Worm (Caenorhabditis elegans) whole organism, L4 larva: ENCODE measurements around the gene cutl-21.

ENCODE experiments used
- F10B5.3 ChIP-seq: sonication (generic microtip); optimal IDR thresholded peaks from 2 replicates; lab custom pipeline; 2016; ENCODE audit warnings: mild to moderate bottlenecking, missing genetic modification characterization, missing compliant biosample characterization
- F37D6.2 ChIP-seq: sonication (generic microtip); optimal IDR thresholded peaks from 2 replicates; lab custom pipeline; 2016; ENCODE audit warnings: mild to moderate bottlenecking, missing genetic modification characterization, missing compliant biosample characterization
- F44E2.7 ChIP-seq: fragments of 200-800 bp; sonication (Bioruptor generic); IDR thresholded peaks from 2 replicates; pipeline ENCODE4 v2.1.2; 2022; ENCODE audit warnings: missing genetic modification characterization, missing compliant biosample characterization
- R02D3.7 ChIP-seq: fragments of 150-350 bp; sonication (generic microtip); optimal IDR thresholded peaks from 3 replicates; lab custom pipeline; 2014; ENCODE audit warnings: missing biosample characterization, missing genetic modification characterization
- T20F7.1 ChIP-seq: fragments of 200-800 bp; sonication (Bioruptor generic); optimal IDR thresholded peaks from 2 replicates; lab custom pipeline; 2018; ENCODE audit warnings: mild to moderate bottlenecking, missing genetic modification characterization, missing compliant biosample characterization
- T26A8.4 ChIP-seq: fragments of 200-800 bp; sonication (Bioruptor generic); IDR thresholded peaks from 2 replicates; pipeline ENCODE4 v1.3.6; 2022; ENCODE audit warnings: missing genetic modification characterization, missing compliant biosample characterization
- Y48G9A.11 ChIP-seq: fragments of 200-800 bp; sonication (Bioruptor generic); IDR thresholded peaks from 2 replicates; pipeline ENCODE4 v1.3.6; 2022; ENCODE audit warnings: missing genetic modification reagents, missing genetic modification characterization, missing compliant biosample characterization
- aha-1 ChIP-seq: fragments of 150-350 bp; peaks from one replicate; lab custom pipeline; 2014; ENCODE audit warnings: missing biosample characterization, missing genetic modification characterization
- aly-2 ChIP-seq: sonication (generic microtip); optimal IDR thresholded peaks from 2 replicates; lab custom pipeline; 2018; ENCODE audit warnings: missing biosample characterization, missing genetic modification characterization
- ama-1 ChIP-seq: fragments of 150-350 bp; optimal IDR thresholded peaks from 2 replicates; lab custom pipeline; 2014; ENCODE audit warnings: inconsistent platforms, mixed read lengths
- attf-4 ChIP-seq: sonication (generic microtip); optimal IDR thresholded peaks from 3 replicates; lab custom pipeline; 2017; ENCODE audit warnings: missing biosample characterization, missing genetic modification characterization
- ceh-20 ChIP-seq: fragments of 200-800 bp; sonication (Bioruptor generic); IDR thresholded peaks from 2 replicates; pipeline ENCODE4 v1.3.6; 2022; ENCODE audit warnings: missing genetic modification reagents, missing genetic modification characterization, missing compliant biosample characterization
- ceh-44 ChIP-seq: fragments of 200-800 bp; sonication (Bioruptor generic); IDR thresholded peaks from 2 replicates; pipeline ENCODE4 v1.3.6; 2022; ENCODE audit warnings: missing genetic modification reagents, missing genetic modification characterization, missing compliant biosample characterization
- ctbp-1 ChIP-seq: fragments of 200-800 bp; sonication (Bioruptor generic); IDR thresholded peaks from 2 replicates; pipeline ENCODE4 v1.3.6; 2022; ENCODE audit warnings: missing genetic modification reagents, missing genetic modification characterization, missing compliant biosample characterization
- dmd-6 ChIP-seq: fragments of 200-800 bp; sonication (Bioruptor generic); IDR thresholded peaks from 2 replicates; pipeline ENCODE4 v1.3.6; 2022; ENCODE audit warnings: missing genetic modification reagents, missing genetic modification characterization, missing compliant biosample characterization
- dmd-8 ChIP-seq: fragments of 200-800 bp; sonication (Bioruptor generic); IDR thresholded peaks from 2 replicates; pipeline ENCODE4 v1.3.6; 2022; ENCODE audit warnings: missing genetic modification characterization, missing compliant biosample characterization
- dpl-1 ChIP-seq: fragments of 150-350 bp; optimal IDR thresholded peaks from 2 replicates; lab custom pipeline; 2014; ENCODE audit warnings: missing biosample characterization, missing genetic modification reagents, missing genetic modification characterization
- dve-1 ChIP-seq: sonication (generic microtip); optimal IDR thresholded peaks from 2 replicates; lab custom pipeline; 2017; ENCODE audit warnings: antibody characterized with exemption, mild to moderate bottlenecking, missing genetic modification characterization, missing compliant biosample characterization; ENCODE audit not compliant: insufficient read depth
- hlh-11 ChIP-seq: fragments of 200-800 bp; sonication (Bioruptor generic); optimal IDR thresholded peaks from 2 replicates; lab custom pipeline; 2018; ENCODE audit warnings: mild to moderate bottlenecking, missing genetic modification characterization, missing compliant biosample characterization
- hlh-30 ChIP-seq: sonication (generic microtip); optimal IDR thresholded peaks from 2 replicates; lab custom pipeline; 2017; ENCODE audit warnings: antibody characterized with exemption, mild to moderate bottlenecking, missing genetic modification characterization, missing compliant biosample characterization; ENCODE audit not compliant: insufficient read depth
- jun-1 ChIP-seq: fragments of 150-350 bp; optimal IDR thresholded peaks from 2 replicates; lab custom pipeline; 2014; ENCODE audit warnings: missing biosample characterization, missing genetic modification reagents, missing genetic modification characterization
- lim-7 ChIP-seq: fragments of 200-800 bp; sonication (Bioruptor generic); IDR thresholded peaks from 2 replicates; pipeline ENCODE4 v1.3.6; 2022; ENCODE audit warnings: missing genetic modification characterization, missing compliant biosample characterization
- lin-29 ChIP-seq: fragments of 200-800 bp; sonication (Bioruptor generic); IDR thresholded peaks from 2 replicates; pipeline ENCODE4 v1.3.6; 2022; ENCODE audit warnings: missing genetic modification reagents, missing genetic modification characterization, missing compliant biosample characterization
- lin-39 ChIP-seq: fragments of 150-350 bp; optimal IDR thresholded peaks from 2 replicates; lab custom pipeline; 2014; ENCODE audit warnings: missing biosample characterization, missing genetic modification reagents, missing genetic modification characterization
- lir-3 ChIP-seq: sonication (generic microtip); optimal IDR thresholded peaks from 2 replicates; lab custom pipeline; 2016; ENCODE audit warnings: mild to moderate bottlenecking, missing genetic modification characterization, missing compliant biosample characterization
- mdl-1 ChIP-seq, 2 experiments: fragments of 150-350 bp in 1 of 2; sonication (generic microtip) in 1 of 2; optimal IDR thresholded peaks; 2 replicates each; lab custom pipeline; 2014 to 2017; ENCODE audit warnings: missing biosample characterization in 2 of 2, missing genetic modification characterization in 2 of 2
- mdt-29 ChIP-seq: fragments of 200-800 bp; sonication (Bioruptor generic); IDR thresholded peaks from 2 replicates; pipeline ENCODE4 v1.3.6; 2022; ENCODE audit warnings: missing genetic modification reagents, missing genetic modification characterization, missing compliant biosample characterization
- mep-1 ChIP-seq: fragments of 150-350 bp; sonication (generic microtip); optimal IDR thresholded peaks from 3 replicates; lab custom pipeline; 2014; ENCODE audit warnings: missing biosample characterization, missing genetic modification characterization
- nhr-10 ChIP-seq: fragments of 150-350 bp; optimal IDR thresholded peaks from 2 replicates; lab custom pipeline; 2014; ENCODE audit warnings: missing biosample characterization, missing genetic modification characterization
- nhr-102 ChIP-seq: sonication (generic microtip); optimal IDR thresholded peaks from 2 replicates; lab custom pipeline; 2016; ENCODE audit warnings: mild to moderate bottlenecking, missing genetic modification characterization, moderate library complexity, missing compliant biosample characterization
- nhr-237 ChIP-seq: sonication (generic microtip); optimal IDR thresholded peaks from 2 replicates; lab custom pipeline; 2017; ENCODE audit warnings: missing biosample characterization, missing genetic modification characterization
- nhr-25 ChIP-seq: sonication (generic microtip); optimal IDR thresholded peaks from 2 replicates; lab custom pipeline; 2017; ENCODE audit warnings: missing genetic modification characterization, mild to moderate bottlenecking, missing compliant biosample characterization, antibody characterized with exemption, moderate library complexity, borderline replicate concordance; ENCODE audit not compliant: insufficient read depth
- nhr-48 ChIP-seq: sonication (generic microtip); optimal IDR thresholded peaks from 2 replicates; lab custom pipeline; 2016; ENCODE audit warnings: mild to moderate bottlenecking, missing genetic modification characterization, missing compliant biosample characterization
- nhr-6 ChIP-seq: fragments of 150-350 bp; optimal IDR thresholded peaks from 2 replicates; lab custom pipeline; 2014; ENCODE audit warnings: missing biosample characterization, missing genetic modification characterization
- nhr-76 ChIP-seq: fragments of 150-350 bp; optimal IDR thresholded peaks from 2 replicates; lab custom pipeline; 2014; ENCODE audit warnings: missing biosample characterization, missing genetic modification characterization
- nhr-77 ChIP-seq: fragments of 150-350 bp; optimal IDR thresholded peaks from 2 replicates; lab custom pipeline; 2014; ENCODE audit warnings: missing biosample characterization, missing genetic modification characterization
- pqm-1 ChIP-seq: sonication (generic microtip); optimal IDR thresholded peaks from 2 replicates; lab custom pipeline; 2017; ENCODE audit warnings: missing biosample characterization, missing genetic modification characterization
- saeg-2 ChIP-seq: fragments of 200-800 bp; sonication (Bioruptor generic); IDR thresholded peaks from 2 replicates; pipeline ENCODE4 v1.3.6; 2022; ENCODE audit warnings: missing genetic modification reagents, missing genetic modification characterization, missing compliant biosample characterization
- sdz-12 ChIP-seq: fragments of 200-800 bp; sonication (Bioruptor generic); optimal IDR thresholded peaks from 2 replicates; lab custom pipeline; 2018; ENCODE audit warnings: mild to moderate bottlenecking, missing genetic modification characterization, missing compliant biosample characterization
- set-16 ChIP-seq: fragments of 200-800 bp; sonication (Bioruptor generic); IDR thresholded peaks from 2 replicates; pipeline ENCODE4 v1.3.6; 2022; ENCODE audit warnings: missing genetic modification reagents, missing genetic modification characterization, missing compliant biosample characterization
- skn-1 ChIP-seq: fragments of 150-350 bp; optimal IDR thresholded peaks from 2 replicates; lab custom pipeline; 2014; ENCODE audit warnings: missing biosample characterization, missing genetic modification characterization
- tag-97 ChIP-seq: fragments of 200-800 bp; sonication (Bioruptor generic); IDR thresholded peaks from 2 replicates; pipeline ENCODE4 v1.3.6; 2022; ENCODE audit warnings: missing genetic modification characterization, missing compliant biosample characterization
- unc-130 ChIP-seq: sonication (generic microtip); optimal IDR thresholded peaks from 2 replicates; lab custom pipeline; 2016; ENCODE audit warnings: missing genetic modification reagents, missing genetic modification characterization, missing compliant biosample characterization
- unc-39 ChIP-seq: sonication (generic microtip); optimal IDR thresholded peaks from 2 replicates; lab custom pipeline; 2017; ENCODE audit warnings: missing biosample characterization, missing genetic modification characterization
- unc-62 ChIP-seq, 3 experiments: fragments of 150-350 bp in 1 of 3; sonication (generic microtip); optimal IDR thresholded peaks in 2 of 3; peaks in 1 of 3; 1 replicate in 1 of 3; 2 replicates in 2 of 3; lab custom pipeline; 2014 to 2017; ENCODE audit warnings: missing biosample characterization in 3 of 3, missing genetic modification characterization in 3 of 3, missing genetic modification reagents in 3 of 3, missing genotype in 1 of 3
- zfp-2 ChIP-seq: sonication (generic microtip); optimal IDR thresholded peaks from 2 replicates; lab custom pipeline; 2016; ENCODE audit warnings: mild to moderate bottlenecking, missing genetic modification characterization, missing compliant biosample characterization
- zfp-3 ChIP-seq: fragments of 200-800 bp; sonication (Bioruptor generic); conservative IDR thresholded peaks from 2 replicates; pipeline ENCODE4 v1.3.6; 2022; ENCODE audit warnings: missing genetic modification reagents, missing genetic modification characterization, missing compliant biosample characterization
- zip-2 ChIP-seq: fragments of 150-350 bp; optimal IDR thresholded peaks from 2 replicates; lab custom pipeline; 2014; ENCODE audit warnings: missing biosample characterization, missing genetic modification characterization
- ztf-11 ChIP-seq: fragments of 150-350 bp; optimal IDR thresholded peaks from 2 replicates; lab custom pipeline; 2014; ENCODE audit warnings: missing biosample characterization, missing genetic modification characterization
- ztf-7 ChIP-seq: fragments of 150-350 bp; optimal IDR thresholded peaks from 2 replicates; lab custom pipeline; 2014; ENCODE audit warnings: missing biosample characterization, missing genetic modification characterization

cutl-21 gene

DNA sequence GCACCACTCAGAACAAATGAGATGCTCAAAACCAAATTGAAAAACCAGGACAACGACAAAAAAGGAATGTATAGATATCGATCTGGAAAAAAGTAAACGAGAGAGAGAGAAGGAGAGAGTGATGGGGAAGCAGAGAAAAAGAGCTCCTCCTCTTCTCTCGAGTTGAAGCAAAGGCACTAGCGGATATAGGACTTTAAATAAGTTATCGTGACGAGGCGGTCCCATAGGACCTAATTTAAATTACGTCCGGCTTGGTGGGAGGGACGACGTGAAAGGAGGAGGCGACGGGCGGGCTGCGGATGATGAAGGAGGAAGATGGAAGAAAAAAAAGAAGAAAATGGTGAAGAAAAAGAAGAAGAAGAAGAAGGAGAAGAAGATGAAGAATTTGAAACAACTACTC is 14.4 kb downstream of the cutl-21 start (continued):
- no peak for TF ChIP-seq unc-130 (GFP tag; lab: Kevin White, UChicago)
- TF ChIP-seq dmd-6 (GFP tag; lab: Robert Waterston, UW): no peak
- no peak for TF ChIP-seq R02D3.7 (tag; lab: Kevin White, UChicago)
- peak; percentile 75 for TF ChIP-seq aha-1 (tag; lab: Kevin White, UChicago)
- TF ChIP-seq nhr-10 (tag; lab: Kevin White, UChicago): no peak
- TF ChIP-seq dmd-8 (GFP tag; lab: Robert Waterston, UW): no peak
- no peak for TF ChIP-seq nhr-25 (tag; lab: Kevin White, UChicago)
- TF ChIP-seq lin-29 (GFP tag; lab: Robert Waterston, UW): no peak
- no peak for TF ChIP-seq ceh-44
- no peak for TF ChIP-seq lir-3 (tag; lab: Kevin White, UChicago)

DNA sequence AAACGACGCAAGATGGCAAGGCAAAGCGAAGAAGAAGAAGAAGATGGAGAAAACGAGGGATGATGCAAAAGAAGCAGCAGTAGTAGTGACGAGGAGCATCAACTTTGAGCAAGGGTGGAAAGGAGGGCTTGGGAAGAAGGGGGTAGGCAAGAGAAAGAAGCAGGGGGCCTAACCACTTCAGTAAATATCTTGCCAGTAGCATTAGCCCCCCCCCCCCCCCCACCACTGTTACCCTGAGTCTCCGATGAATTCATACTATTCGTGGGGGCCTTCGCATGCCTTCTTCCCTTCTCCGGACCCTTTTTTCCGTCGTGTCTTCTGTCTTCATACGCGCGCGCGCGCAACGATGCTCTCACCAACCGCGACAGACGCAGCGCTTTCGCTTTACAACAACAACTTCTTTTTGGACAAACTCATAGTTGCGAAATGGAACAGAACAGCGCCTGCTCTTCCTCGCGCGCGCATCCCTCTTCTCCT is 17.7 kb downstream of the cutl-21 start:
- no peak for TF ChIP-seq ztf-11 (tag; lab: Kevin White, UChicago)
- TF ChIP-seq pqm-1 (tag; lab: Kevin White, UChicago): no peak
- no peak for TF ChIP-seq F44E2.7
- no peak for TF ChIP-seq mep-1 (tag; lab: Kevin White, UChicago)
- no peak for TF ChIP-seq nhr-237 (tag; lab: Kevin White, UChicago)
- TF ChIP-seq R02D3.7 (tag; lab: Kevin White, UChicago): no peak
- no peak for TF ChIP-seq unc-39
- no peak for TF ChIP-seq sdz-12 (GFP tag; lab: Kevin White, UChicago)
- TF ChIP-seq tag-97: no peak
- TF ChIP-seq zip-2 (tag; lab: Kevin White, UChicago): no peak
- no peak for TF ChIP-seq nhr-76 (tag; lab: Kevin White, UChicago)
- TF ChIP-seq zfp-3 (GFP tag; lab: Robert Waterston, UW): no peak
- TF ChIP-seq ceh-44: no peak
- TF ChIP-seq unc-62 (GFP tag; optimal IDR thresholded peaks at IDR 0.05 in 1 of 2; lab: Kevin White, UChicago): peak in 1 of 2 experiments; percentile 37
- no peak for TF ChIP-seq unc-62 (tag; optimal IDR thresholded peaks at IDR 0.05; lab: Kevin White, UChicago)
- peak; percentile 31 for TF ChIP-seq hlh-11 (tag; lab: Kevin White, UChicago)
- TF ChIP-seq mdl-1 (tag; optimal IDR thresholded peaks at IDR 0.05; lab: Kevin White, UChicago): peak in 1 of 2 experiments; percentile 35
- no peak for TF ChIP-seq dve-1 (tag; lab: Kevin White, UChicago)
- TF ChIP-seq skn-1 (tag; lab: Kevin White, UChicago): no peak
- no peak for TF ChIP-seq lim-7 (GFP tag; lab: Robert Waterston, UW)
- peak; percentile 22 for TF ChIP-seq hlh-30 (tag; lab: Kevin White, UChicago)
- no peak for TF ChIP-seq lin-39 (tag; lab: Kevin White, UChicago)
- TF ChIP-seq dpl-1 (GFP tag; lab: Kevin White, UChicago): no peak
- no peak for TF ChIP-seq nhr-6 (tag; lab: Kevin White, UChicago)
- no peak for TF ChIP-seq jun-1
- TF ChIP-seq ama-1: no peak
- TF ChIP-seq nhr-77: no peak
- TF ChIP-seq saeg-2 (GFP tag; lab: Robert Waterston, UW): no peak
- TF ChIP-seq mdt-29 (GFP tag; lab: Robert Waterston, UW): no peak
- peak; percentile 24 for TF ChIP-seq F37D6.2
- TF ChIP-seq Y48G9A.11 (GFP tag; lab: Robert Waterston, UW): no peak
- TF ChIP-seq aly-2: no peak
- peak; percentile 93 for TF ChIP-seq aha-1 (tag; lab: Kevin White, UChicago)
- TF ChIP-seq attf-4 (tag; lab: Kevin White, UChicago): no peak
- TF ChIP-seq nhr-10 (tag; lab: Kevin White, UChicago): no peak
- TF ChIP-seq T26A8.4 (GFP tag; lab: Robert Waterston, UW): no peak
- TF ChIP-seq T20F7.1: no peak
- no peak for TF ChIP-seq nhr-48
- no peak for TF ChIP-seq nhr-102
- 0 out of 2 replicates have a peak, but pooled peaks have one; percentile 22 for TF ChIP-seq ceh-20 (GFP tag; lab: Robert Waterston, UW)
- peak; percentile 93 for TF ChIP-seq set-16 (GFP tag; lab: Robert Waterston, UW)
- no peak for TF ChIP-seq F10B5.3
- peak; percentile 60; the same call in 1 of the 2 replicates for TF ChIP-seq ctbp-1 (GFP tag; lab: Robert Waterston, UW)
- no peak for TF ChIP-seq ztf-7 (tag; lab: Kevin White, UChicago)
- no peak for TF ChIP-seq zfp-2 (tag; lab: Kevin White, UChicago)
